Worm (Caenorhabditis elegans): ENCODE measurements around the gene ets-7.

The ets-7 gene

ce11 chrV:7558693-7559092, at the start of gene ets-7:
Gene ets-7 (minus strand): TSS chrV:7558793.
- TF ChIP-seq elt-3 (tag; optimal IDR thresholded peaks at IDR 0.05) (no peak), crh-2 (tag; optimal IDR thresholded peaks at IDR 0.05) (no peak), C34F6.9 (tag; optimal IDR thresholded peaks at IDR 0.05) (no peak), nhr-11 (tag; optimal IDR thresholded peaks at IDR 0.05) (no peak), mdl-1 (tag; optimal IDR thresholded peaks at IDR 0.05) (no peak), sem-4 (tag; optimal IDR thresholded peaks at IDR 0.05) (no peak), nhr-6 (tag; optimal IDR thresholded peaks at IDR 0.05) (no peak), F13H6.1 (tag; optimal IDR thresholded peaks at IDR 0.05) (no peak), sma-3 (GFP tag; optimal IDR thresholded peaks at IDR 0.05) (no peak), zag-1 (tag; optimal IDR thresholded peaks at IDR 0.05) (no peak), elt-1 (tag; optimal IDR thresholded peaks at IDR 0.05) (no peak), ceh-82 (tag; optimal IDR thresholded peaks at IDR 0.05) (no peak)

DNA sequence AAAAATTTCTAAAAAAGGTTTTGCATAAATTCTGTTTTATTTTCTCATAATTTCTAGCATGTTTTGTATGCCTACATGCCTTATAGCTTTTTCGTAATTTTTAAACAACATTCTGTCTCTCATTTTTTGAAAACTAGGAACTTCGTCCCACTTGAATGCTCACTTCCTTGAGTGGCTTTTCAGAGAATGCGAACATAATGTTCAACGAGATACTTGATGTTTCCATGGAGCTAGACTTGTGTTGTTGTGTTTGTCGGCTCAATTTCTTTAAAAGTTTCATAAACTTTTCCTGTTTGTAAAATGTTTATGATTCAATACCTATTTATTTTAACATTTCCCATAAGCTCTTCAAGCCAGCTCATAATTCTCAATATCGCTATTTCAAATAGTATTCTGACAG, 46.3 kb upstream of the ets-7 start, which contains the start of gene clec-213:
Gene clec-213 (plus strand): TSS at position 301 of the 400 bp plus-strand sequence.
- TF ChIP-seq nhr-25 (tag; optimal IDR thresholded peaks at IDR 0.05) (no peak), nhr-23 (tag; optimal IDR thresholded peaks at IDR 0.05) (no peak), lsy-2 (tag; optimal IDR thresholded peaks at IDR 0.05) (no peak), dmd-4 (tag; optimal IDR thresholded peaks at IDR 0.05) (no peak), snpc-4 (tag; optimal IDR thresholded peaks at IDR 0.05) (no peak), skn-1 (tag; optimal IDR thresholded peaks at IDR 0.05) (no peak), aly-2 (tag; optimal IDR thresholded peaks at IDR 0.05) (no peak), Y55F3AM.14 (GFP tag; optimal IDR thresholded peaks at IDR 0.05) (no peak), nhr-10 (tag; optimal IDR thresholded peaks at IDR 0.05) (no peak), elt-3 (tag; optimal IDR thresholded peaks at IDR 0.05) (no peak), sem-4 (tag; optimal IDR thresholded peaks at IDR 0.05) (no peak), mdl-1 (tag; optimal IDR thresholded peaks at IDR 0.05) (no peak), gmeb-1 (tag; optimal IDR thresholded peaks at IDR 0.05) (no peak), C34F6.9 (tag; optimal IDR thresholded peaks at IDR 0.05) (no peak), sma-3 (GFP tag; optimal IDR thresholded peaks at IDR 0.05) (no peak), fos-1 (tag; optimal IDR thresholded peaks at IDR 0.05) (no peak), unc-39 (tag; optimal IDR thresholded peaks at IDR 0.05) (no peak)

- TF ChIP-seq unc-39 (tag; optimal IDR thresholded peaks at IDR 0.05) (no peak), R02D3.7 (tag; optimal IDR thresholded peaks at IDR 0.05) (no peak), Y55F3AM.14 (GFP tag; optimal IDR thresholded peaks at IDR 0.05) (no peak), peb-1 (tag; optimal IDR thresholded peaks at IDR 0.05) (no peak), ztf-11 (tag; optimal IDR thresholded peaks at IDR 0.05) (no peak)
Observed at ce11 chrV:7603404-7603803, 44.8 kb upstream of the ets-7 start, which contains the start of gene C50E3.11. Gene C50E3.11 (minus strand): TSS chrV:7603486.

DNA sequence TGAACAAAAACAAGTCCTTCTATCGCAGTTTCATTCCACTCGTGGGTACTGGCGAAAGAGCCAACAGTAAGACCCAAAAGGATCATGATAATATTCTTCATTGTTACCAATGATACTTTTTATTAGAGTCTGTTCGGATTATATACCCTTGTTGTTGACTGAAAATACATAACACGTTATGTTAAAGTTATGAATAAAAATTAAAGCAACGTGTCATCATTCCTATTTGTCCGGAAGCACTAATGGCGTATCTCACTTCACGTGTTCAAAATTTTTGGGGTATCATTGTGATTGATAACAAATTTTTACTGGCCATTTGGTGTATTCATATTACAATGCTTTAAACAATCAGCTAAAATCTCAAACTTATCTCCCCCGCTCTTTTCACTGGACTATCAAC, 42.9 kb upstream of the ets-7 start, which contains the start of gene scl-26:
Gene scl-26 (minus strand): TSS at position 101 of the 400 bp plus-strand sequence.
- TF ChIP-seq elt-3 (tag; optimal IDR thresholded peaks at IDR 0.05) (no peak), nhr-23 (tag; optimal IDR thresholded peaks at IDR 0.05) (no peak), nhr-11 (tag; optimal IDR thresholded peaks at IDR 0.05) (no peak), lsy-2 (tag; optimal IDR thresholded peaks at IDR 0.05) (no peak), nhr-25 (tag; optimal IDR thresholded peaks at IDR 0.05) (no peak), blmp-1 (tag; optimal IDR thresholded peaks at IDR 0.05; ENCODE audit: insufficient read depth) (no peak), C34F6.9 (tag; optimal IDR thresholded peaks at IDR 0.05) (no peak), mdl-1 (tag; optimal IDR thresholded peaks at IDR 0.05) (no peak)

DNA sequence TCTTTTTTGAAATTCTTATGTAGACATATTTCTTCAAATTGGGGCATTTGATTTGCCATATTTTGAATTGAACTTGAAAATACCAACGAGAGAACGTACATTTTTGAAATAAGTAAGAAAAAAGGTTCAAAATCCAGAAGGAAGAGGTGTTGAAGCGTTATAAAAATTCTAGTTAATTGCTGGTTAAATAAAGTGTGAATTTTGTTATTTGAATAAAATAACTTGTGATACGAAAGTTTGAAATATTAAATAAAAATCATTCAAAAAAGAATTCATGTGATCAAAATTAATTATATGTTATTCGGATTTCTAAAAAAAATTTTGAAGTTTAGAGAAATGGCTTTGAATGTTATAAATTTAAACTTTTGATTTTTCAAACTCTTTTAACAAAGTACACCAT, 41.6 kb upstream of the ets-7 start, which contains the start of gene C50E3.9:
Gene C50E3.9 (minus strand): TSS at position 101 of the 400 bp plus-strand sequence.
- TF ChIP-seq mab-5 (tag; optimal IDR thresholded peaks at IDR 0.05) (no peak), blmp-1 (tag; optimal IDR thresholded peaks at IDR 0.05; ENCODE audit: insufficient read depth) (no peak), egl-27 (tag; optimal IDR thresholded peaks at IDR 0.05) (no peak), mdl-1 (tag; optimal IDR thresholded peaks at IDR 0.05) (no peak), lin-11 (tag; optimal IDR thresholded peaks at IDR 0.05) (no peak), nhr-21 (tag; optimal IDR thresholded peaks at IDR 0.05) (no peak), ceh-16 (tag; optimal IDR thresholded peaks at IDR 0.05) (no peak), ceh-82 (tag; optimal IDR thresholded peaks at IDR 0.05) (no peak), zag-1 (tag; optimal IDR thresholded peaks at IDR 0.05) (no peak), ztf-11 (tag; optimal IDR thresholded peaks at IDR 0.05) (no peak), unc-62 (GFP tag; optimal IDR thresholded peaks at IDR 0.05) (no peak), nhr-10 (tag; optimal IDR thresholded peaks at IDR 0.05) (no peak), sma-9 (GFP tag; optimal IDR thresholded peaks at IDR 0.05) (no peak), sma-9 (tag; optimal IDR thresholded peaks at IDR 0.05) (no peak), nhr-12 (tag; optimal IDR thresholded peaks at IDR 0.05) (no peak), ama-1 (optimal IDR thresholded peaks at IDR 0.05) (no peak), nhr-23 (tag; optimal IDR thresholded peaks at IDR 0.05) (no peak)
